Worm (Caenorhabditis elegans): ENCODE results near the gene T19H12.6.

The T19H12.6 gene

ce11 chrV:4862737-4863136, 14.8 kb downstream of the T19H12.6 start, which contains the start of gene C37H5.13 (continued):
- peak; percentile 28 for TF ChIP-seq mep-1 (tag; optimal IDR thresholded peaks at IDR 0.05)
- peak; percentile 56 for TF ChIP-seq ztf-7 (tag; optimal IDR thresholded peaks at IDR 0.05)

ce11 chrV:4860525-4860924, 17.0 kb downstream of the T19H12.6 start:
- TF ChIP-seq lin-29 (GFP tag; IDR thresholded peaks at IDR 0.05), result no peak
- TF ChIP-seq F37D6.2 (tag; optimal IDR thresholded peaks at IDR 0.05), result no peak
- TF ChIP-seq rbr-2 (tag; optimal IDR thresholded peaks at IDR 0.05), result peak; percentile 48
- no peak for TF ChIP-seq lin-1 (GFP tag; IDR thresholded peaks at IDR 0.05)
- TF ChIP-seq aha-1 (tag), result peak; percentile 27
- no peak for TF ChIP-seq php-3 (GFP tag; IDR thresholded peaks at IDR 0.05)
- no peak for TF ChIP-seq R02D3.7 (tag; optimal IDR thresholded peaks at IDR 0.05)
- TF ChIP-seq fos-1 (tag; optimal IDR thresholded peaks at IDR 0.05), result no peak
- TF ChIP-seq lsy-2 (tag; optimal IDR thresholded peaks at IDR 0.05), result peak in 1 of 2 experiments; percentile 5

ce11 chrV:4857561-4857960, 19.9 kb downstream of the T19H12.6 start:
- no peak for TF ChIP-seq unc-130 (GFP tag; optimal IDR thresholded peaks at IDR 0.05)
- peak; percentile 91 for TF ChIP-seq aha-1 (tag)

ce11 chrV:4851969-4852368, 25.5 kb downstream of the T19H12.6 start:
- TF ChIP-seq nhr-25 (tag; optimal IDR thresholded peaks at IDR 0.05; ENCODE audit: borderline replicate concordance, insufficient read depth) (no peak), ceh-62 (tag; optimal IDR thresholded peaks at IDR 0.05) (no peak), nhr-237 (tag; optimal IDR thresholded peaks at IDR 0.05) (no peak), saeg-2 (GFP tag; IDR thresholded peaks at IDR 0.05) (no peak), nhr-42 (GFP tag; IDR thresholded peaks at IDR 0.05) (no peak), Y48G9A.11 (GFP tag; IDR thresholded peaks at IDR 0.05) (no peak), ceh-82 (tag; optimal IDR thresholded peaks at IDR 0.05) (no peak), nhr-41 (GFP tag; IDR thresholded peaks at IDR 0.05) (no peak), ces-1 (GFP tag; optimal IDR thresholded peaks at IDR 0.05) (no peak), hlh-11 (tag; optimal IDR thresholded peaks at IDR 0.05) (no peak)

ce11 chrV:4851138-4851537, 26.3 kb downstream of the T19H12.6 start, which contains the start of gene nex-4:
Gene nex-4, plus strand, starts transcription at chrV:4851438.
- no peak for TF ChIP-seq rbr-2 (tag; optimal IDR thresholded peaks at IDR 0.05)

- no peak for TF ChIP-seq mdt-29 (GFP tag; IDR thresholded peaks at IDR 0.05)
- TF ChIP-seq ces-1 (GFP tag; optimal IDR thresholded peaks at IDR 0.05), result no peak
- no peak for TF ChIP-seq nhr-11 (tag; optimal IDR thresholded peaks at IDR 0.05)
- no peak for TF ChIP-seq snpc-1.2 (GFP tag; IDR thresholded peaks at IDR 0.05)
- TF ChIP-seq aly-2 (tag; optimal IDR thresholded peaks at IDR 0.05), result no peak
Observed at ce11 chrV:4850446-4850845, 27.0 kb downstream of the T19H12.6 start.

ce11 chrV:4847424-4847823, 30.1 kb downstream of the T19H12.6 start, which contains the start of gene abhd-5.1:
Gene abhd-5.1, plus strand, starts transcription at chrV:4847653.
- TF ChIP-seq aha-1 (tag) (peak; percentile 67), php-3 (GFP tag; IDR thresholded peaks at IDR 0.05) (peak; percentile 54; the same call in 1 of the 2 replicates), zag-1 (tag; optimal IDR thresholded peaks at IDR 0.05) (no peak), dve-1 (tag; optimal IDR thresholded peaks at IDR 0.05; ENCODE audit: insufficient read depth) (peak; percentile 63), ctbp-1 (GFP tag; IDR thresholded peaks at IDR 0.05) (no peak), spr-3 (GFP tag; optimal IDR thresholded peaks at IDR 0.05) (no peak), dpl-1 (GFP tag; optimal IDR thresholded peaks at IDR 0.05) (no peak), nhr-28 (tag; optimal IDR thresholded peaks at IDR 0.05) (peak; percentile 46), nhr-77 (tag; optimal IDR thresholded peaks at IDR 0.05) (no peak), nhr-6 (tag; optimal IDR thresholded peaks at IDR 0.05) (peak; percentile 15), hlh-30 (tag; optimal IDR thresholded peaks at IDR 0.05; ENCODE audit: insufficient read depth) (peak; percentile 77), T20F7.1 (GFP tag; optimal IDR thresholded peaks at IDR 0.05) (no peak), daf-16 (GFP tag; optimal IDR thresholded peaks at IDR 0.05) (peak in 1 of 2 experiments; percentile 85), daf-16 (tag; optimal IDR thresholded peaks at IDR 0.05) (peak; percentile 88)
